Worm (Caenorhabditis elegans) whole organism, L4 larva: ENCODE data around the gene mps-4.

ENCODE experiments used
- F44E2.7 ChIP-seq: fragments of 200-800 bp; sonication (Bioruptor generic); IDR thresholded peaks from 2 replicates; pipeline ENCODE4 v2.1.2; 2022; ENCODE audit warnings: missing genetic modification characterization, missing compliant biosample characterization
- F49E8.2 ChIP-seq: sonication (generic microtip); optimal IDR thresholded peaks from 2 replicates; lab custom pipeline; 2016; ENCODE audit warnings: missing compliant biosample characterization, mild to moderate bottlenecking, missing genetic modification characterization, borderline replicate concordance
- T20F7.1 ChIP-seq: fragments of 200-800 bp; sonication (Bioruptor generic); optimal IDR thresholded peaks from 2 replicates; lab custom pipeline; 2018; ENCODE audit warnings: mild to moderate bottlenecking, missing genetic modification characterization, missing compliant biosample characterization
- Y5F2A.4 ChIP-seq: fragments of 200-800 bp; sonication (Bioruptor generic); optimal IDR thresholded peaks from 2 replicates; lab custom pipeline; 2018; ENCODE audit warnings: mild to moderate bottlenecking, missing genetic modification characterization, missing compliant biosample characterization
- ama-1 ChIP-seq: fragments of 150-350 bp; optimal IDR thresholded peaks from 2 replicates; lab custom pipeline; 2014; ENCODE audit warnings: inconsistent platforms, mixed read lengths
- attf-4 ChIP-seq: sonication (generic microtip); optimal IDR thresholded peaks from 3 replicates; lab custom pipeline; 2017; ENCODE audit warnings: missing biosample characterization, missing genetic modification characterization
- ceh-32 ChIP-seq: sonication (generic microtip); optimal IDR thresholded peaks from 2 replicates; lab custom pipeline; 2016; ENCODE audit warnings: mild to moderate bottlenecking, missing genetic modification characterization, missing compliant biosample characterization; ENCODE audit not compliant: poor library complexity
- ceh-44 ChIP-seq: fragments of 200-800 bp; sonication (Bioruptor generic); IDR thresholded peaks from 2 replicates; pipeline ENCODE4 v1.3.6; 2022; ENCODE audit warnings: missing genetic modification reagents, missing genetic modification characterization, missing compliant biosample characterization
- ces-1 ChIP-seq: fragments of 150-350 bp; sonication (generic microtip); optimal IDR thresholded peaks from 4 replicates; lab custom pipeline; 2014; ENCODE audit warnings: missing biosample characterization, missing genetic modification reagents, missing genetic modification characterization
- cey-2 ChIP-seq: sonication (generic microtip); optimal IDR thresholded peaks from 3 replicates; lab custom pipeline; 2017; ENCODE audit warnings: missing genetic modification characterization, mild to moderate bottlenecking, missing compliant biosample characterization, antibody characterized with exemption, borderline replicate concordance; ENCODE audit not compliant: insufficient read depth
- ctbp-1 ChIP-seq: fragments of 200-800 bp; sonication (Bioruptor generic); IDR thresholded peaks from 2 replicates; pipeline ENCODE4 v1.3.6; 2022; ENCODE audit warnings: missing genetic modification reagents, missing genetic modification characterization, missing compliant biosample characterization
- dmd-8 ChIP-seq: fragments of 200-800 bp; sonication (Bioruptor generic); IDR thresholded peaks from 2 replicates; pipeline ENCODE4 v1.3.6; 2022; ENCODE audit warnings: missing genetic modification characterization, missing compliant biosample characterization
- dpl-1 ChIP-seq: fragments of 150-350 bp; optimal IDR thresholded peaks from 2 replicates; lab custom pipeline; 2014; ENCODE audit warnings: missing biosample characterization, missing genetic modification reagents, missing genetic modification characterization
- duxl-1 ChIP-seq: sonication (generic microtip); optimal IDR thresholded peaks from 2 replicates; lab custom pipeline; 2016; ENCODE audit warnings: mild to moderate bottlenecking, missing genetic modification characterization, moderate library complexity, missing compliant biosample characterization; ENCODE audit not compliant: poor library complexity
- egl-27 ChIP-seq: sonication (generic microtip); optimal IDR thresholded peaks from 3 replicates; lab custom pipeline; 2017; ENCODE audit warnings: missing biosample characterization, missing genetic modification reagents, missing genetic modification characterization
- hif-1 ChIP-seq, 2 experiments: sonication (generic microtip); optimal IDR thresholded peaks; 2 replicates each; lab custom pipeline; 2016 to 2017; ENCODE audit warnings: missing compliant biosample characterization in 2 of 2, missing genetic modification characterization in 2 of 2, missing genetic modification reagents in 2 of 2, missing genotype in 2 of 2, mild to moderate bottlenecking in 1 of 2
- hlh-30 ChIP-seq: sonication (generic microtip); optimal IDR thresholded peaks from 2 replicates; lab custom pipeline; 2017; ENCODE audit warnings: antibody characterized with exemption, mild to moderate bottlenecking, missing genetic modification characterization, missing compliant biosample characterization; ENCODE audit not compliant: insufficient read depth
- hmg-1.1 ChIP-seq: fragments of 200-800 bp; sonication (Bioruptor generic); IDR thresholded peaks from 2 replicates; pipeline ENCODE4 v1.3.6; 2022; ENCODE audit warnings: missing genetic modification reagents, missing genetic modification characterization, missing compliant biosample characterization
- lim-7 ChIP-seq: fragments of 200-800 bp; sonication (Bioruptor generic); IDR thresholded peaks from 2 replicates; pipeline ENCODE4 v1.3.6; 2022; ENCODE audit warnings: missing genetic modification characterization, missing compliant biosample characterization
- lin-13 ChIP-seq: fragments of 150-350 bp; optimal IDR thresholded peaks from 2 replicates; lab custom pipeline; 2014; ENCODE audit warnings: missing biosample characterization, missing genetic modification reagents, missing genetic modification characterization
- lir-3 ChIP-seq: sonication (generic microtip); optimal IDR thresholded peaks from 2 replicates; lab custom pipeline; 2016; ENCODE audit warnings: mild to moderate bottlenecking, missing genetic modification characterization, missing compliant biosample characterization
- madf-5 ChIP-seq, 2 experiments: fragments of 200-800 bp; sonication (Bioruptor generic); IDR thresholded peaks; 2 replicates each; pipeline ENCODE4 v1.3.6; 2022; ENCODE audit warnings: missing compliant biosample characterization in 2 of 2, missing genetic modification characterization in 2 of 2
- madf-9 ChIP-seq: fragments of 200-800 bp; sonication (Bioruptor generic); conservative IDR thresholded peaks from 2 replicates; pipeline ENCODE4 v1.3.6; 2022; ENCODE audit warnings: missing genetic modification reagents, missing genetic modification characterization, missing compliant biosample characterization
- mdt-29 ChIP-seq: fragments of 200-800 bp; sonication (Bioruptor generic); IDR thresholded peaks from 2 replicates; pipeline ENCODE4 v1.3.6; 2022; ENCODE audit warnings: missing genetic modification reagents, missing genetic modification characterization, missing compliant biosample characterization
- mes-2 ChIP-seq: sonication (generic microtip); optimal IDR thresholded peaks from 2 replicates; lab custom pipeline; 2016; ENCODE audit warnings: missing genotype, mild to moderate bottlenecking, missing genetic modification characterization, missing compliant biosample characterization; ENCODE audit not compliant: poor library complexity, severe bottlenecking
- mxl-2 ChIP-seq: fragments of 200-800 bp; sonication (Bioruptor generic); conservative IDR thresholded peaks from 2 replicates; pipeline ENCODE4 v1.3.6; 2022; ENCODE audit warnings: missing genetic modification reagents, missing genetic modification characterization, missing compliant biosample characterization
- mxl-3 ChIP-seq: fragments of 200-800 bp; sonication (Bioruptor generic); optimal IDR thresholded peaks from 2 replicates; lab custom pipeline; 2018; ENCODE audit warnings: mild to moderate bottlenecking, missing genetic modification characterization, missing compliant biosample characterization
- nhr-10 ChIP-seq: fragments of 150-350 bp; optimal IDR thresholded peaks from 2 replicates; lab custom pipeline; 2014; ENCODE audit warnings: missing biosample characterization, missing genetic modification characterization
- nhr-111 ChIP-seq: fragments of 200-800 bp; sonication (Bioruptor generic); optimal IDR thresholded peaks from 2 replicates; lab custom pipeline; 2018; ENCODE audit warnings: mild to moderate bottlenecking, missing genetic modification characterization, missing compliant biosample characterization
- nhr-28 ChIP-seq: fragments of 150-350 bp; optimal IDR thresholded peaks from 2 replicates; lab custom pipeline; 2014; ENCODE audit warnings: missing biosample characterization, missing genetic modification characterization
- nhr-48 ChIP-seq: sonication (generic microtip); optimal IDR thresholded peaks from 2 replicates; lab custom pipeline; 2016; ENCODE audit warnings: mild to moderate bottlenecking, missing genetic modification characterization, missing compliant biosample characterization
- pha-4 ChIP-seq, 2 experiments: fragments of 150-350 bp in 1 of 2; fragments of 200-800 bp in 1 of 2; sonication (Bioruptor generic) in 1 of 2; IDR thresholded peaks in 1 of 2; optimal IDR thresholded peaks in 1 of 2; 2 replicates each; pipeline versions ENCODE4 v1.3.6 to Lab custom; 2014 to 2022; ENCODE audit warnings: missing genetic modification characterization in 2 of 2, missing genetic modification reagents in 2 of 2, missing biosample characterization in 1 of 2, missing compliant biosample characterization in 1 of 2
- set-16 ChIP-seq: fragments of 200-800 bp; sonication (Bioruptor generic); IDR thresholded peaks from 2 replicates; pipeline ENCODE4 v1.3.6; 2022; ENCODE audit warnings: missing genetic modification reagents, missing genetic modification characterization, missing compliant biosample characterization
- skn-1 ChIP-seq: fragments of 150-350 bp; optimal IDR thresholded peaks from 2 replicates; lab custom pipeline; 2014; ENCODE audit warnings: missing biosample characterization, missing genetic modification characterization
- spr-1 ChIP-seq: sonication (generic microtip); optimal IDR thresholded peaks from 2 replicates; lab custom pipeline; 2016; ENCODE audit warnings: mild to moderate bottlenecking, missing genetic modification characterization, missing compliant biosample characterization
- spr-3 ChIP-seq: fragments of 200-800 bp; sonication (Bioruptor generic); optimal IDR thresholded peaks from 2 replicates; lab custom pipeline; 2018; ENCODE audit warnings: mild to moderate bottlenecking, missing genetic modification characterization, missing compliant biosample characterization
- tag-97 ChIP-seq: fragments of 200-800 bp; sonication (Bioruptor generic); IDR thresholded peaks from 2 replicates; pipeline ENCODE4 v1.3.6; 2022; ENCODE audit warnings: missing genetic modification characterization, missing compliant biosample characterization
- unc-130 ChIP-seq: sonication (generic microtip); optimal IDR thresholded peaks from 2 replicates; lab custom pipeline; 2016; ENCODE audit warnings: missing genetic modification reagents, missing genetic modification characterization, missing compliant biosample characterization
- unc-39 ChIP-seq: sonication (generic microtip); optimal IDR thresholded peaks from 2 replicates; lab custom pipeline; 2017; ENCODE audit warnings: missing biosample characterization, missing genetic modification characterization
- unc-62 ChIP-seq, 3 experiments: fragments of 150-350 bp in 1 of 3; sonication (generic microtip); optimal IDR thresholded peaks in 2 of 3; peaks in 1 of 3; 1 replicate in 1 of 3; 2 replicates in 2 of 3; lab custom pipeline; 2014 to 2017; ENCODE audit warnings: missing biosample characterization in 3 of 3, missing genetic modification characterization in 3 of 3, missing genetic modification reagents in 3 of 3, missing genotype in 1 of 3
- zag-1 ChIP-seq: fragments of 150-350 bp; optimal IDR thresholded peaks from 2 replicates; lab custom pipeline; 2014; ENCODE audit warnings: missing biosample characterization, missing genetic modification characterization
- zfp-3 ChIP-seq: fragments of 200-800 bp; sonication (Bioruptor generic); conservative IDR thresholded peaks from 2 replicates; pipeline ENCODE4 v1.3.6; 2022; ENCODE audit warnings: missing genetic modification reagents, missing genetic modification characterization, missing compliant biosample characterization
- zip-2 ChIP-seq: fragments of 150-350 bp; optimal IDR thresholded peaks from 2 replicates; lab custom pipeline; 2014; ENCODE audit warnings: missing biosample characterization, missing genetic modification characterization

The mps-4 gene

ce11 chrIII:8310239-8311057 lies 38.9 kb upstream of the mps-4 start, which contains the start of gene F10E9.3 (continued):
- TF ChIP-seq pha-4 (GFP tag; IDR thresholded peaks at IDR 0.05; lab: Robert Waterston, UW): no peak
- no peak for TF ChIP-seq pha-4 (tag; optimal IDR thresholded peaks at IDR 0.05; lab: Kevin White, UChicago)
- no peak for TF ChIP-seq skn-1 (tag; lab: Kevin White, UChicago)
- TF ChIP-seq mes-2 (tag; lab: Kevin White, UChicago): peak; percentile 72
- no peak for TF ChIP-seq mdt-29
- no peak for TF ChIP-seq attf-4
- TF ChIP-seq T20F7.1: peak; percentile 13
- peak in 1 of 2 experiments; percentile 93 for TF ChIP-seq unc-62 (GFP tag; optimal IDR thresholded peaks at IDR 0.05 in 1 of 2; lab: Kevin White, UChicago)
- no peak for TF ChIP-seq unc-62 (tag; optimal IDR thresholded peaks at IDR 0.05; lab: Kevin White, UChicago)
- no peak for TF ChIP-seq hmg-1.1 (GFP tag; lab: Robert Waterston, UW)
- peak; percentile 32 for TF ChIP-seq ama-1 (lab: Kevin White, UChicago)
- TF ChIP-seq dpl-1 (GFP tag; lab: Kevin White, UChicago): peak; percentile 38
- TF ChIP-seq nhr-10 (tag; lab: Kevin White, UChicago): no peak

ce11 chrIII:8308238-8308637 lies 36.7 kb upstream of the mps-4 start, which contains the start of gene F10E9.4:
Gene F10E9.4 (plus strand): TSS chrIII:8308538.
- TF ChIP-seq spr-1 (no peak), dpl-1 (GFP tag; lab: Kevin White, UChicago) (no peak), spr-3 (no peak)

ce11 chrIII:8307356-8307755 lies 35.8 kb upstream of the mps-4 start, which contains the start of the genes F10E9.7 and F10E9.5:
Gene F10E9.7 (minus strand): TSS chrIII:8307441.
Gene F10E9.5 (plus strand): TSS chrIII:8307592.
- TF ChIP-seq set-16 (GFP tag; lab: Robert Waterston, UW) (no peak), duxl-1 (peak; percentile 88), cey-2 (tag; lab: Kevin White, UChicago) (no peak), unc-39 (tag; lab: Kevin White, UChicago) (no peak), ces-1 (GFP tag; lab: Kevin White, UChicago) (no peak), madf-5 (GFP tag; IDR thresholded peaks at IDR 0.05; lab: Robert Waterston, UW) (peak in 1 of 2 experiments; percentile 61; a peak in 1 of 4 replicates), skn-1 (tag; lab: Kevin White, UChicago) (no peak), lim-7 (GFP tag; lab: Robert Waterston, UW) (no peak), tag-97 (GFP tag; lab: Robert Waterston, UW) (0 out of 2 replicates have a peak, but pooled peaks have one; percentile 10), ceh-44 (GFP tag; lab: Robert Waterston, UW) (peak; percentile 86), mxl-2 (no peak), lin-13 (GFP tag; lab: Kevin White, UChicago) (peak; percentile 27), attf-4 (no peak), Y5F2A.4 (GFP tag; lab: Kevin White, UChicago) (no peak), lir-3 (tag; lab: Kevin White, UChicago) (no peak), nhr-48 (tag; lab: Kevin White, UChicago) (peak; percentile 24), hif-1 (tag; optimal IDR thresholded peaks at IDR 0.05; lab: Kevin White, UChicago) (peak in 1 of 2 experiments; percentile 93), nhr-28 (tag; lab: Kevin White, UChicago) (peak; percentile 34), dmd-8 (GFP tag; lab: Robert Waterston, UW) (no peak), zip-2 (tag; lab: Kevin White, UChicago) (no peak), ceh-32 (tag; lab: Kevin White, UChicago) (no peak), nhr-111 (GFP tag; lab: Kevin White, UChicago) (no peak), ctbp-1 (GFP tag; lab: Robert Waterston, UW) (no peak), mxl-3 (GFP tag; lab: Kevin White, UChicago) (peak; percentile 39), unc-130 (GFP tag; lab: Kevin White, UChicago) (peak; percentile 96), hlh-30 (tag; lab: Kevin White, UChicago) (peak; percentile 63), T20F7.1 (peak; percentile 99), F49E8.2 (tag; lab: Kevin White, UChicago) (peak; percentile 16), spr-3 (no peak), madf-9 (GFP tag; lab: Robert Waterston, UW) (peak; percentile 61; the same call in 1 of the 2 replicates), zag-1 (tag; lab: Kevin White, UChicago) (no peak), zfp-3 (GFP tag; lab: Robert Waterston, UW) (peak; percentile 60; the same call in 1 of the 2 replicates), F44E2.7 (GFP tag; lab: Robert Waterston, UW) (no peak), egl-27 (tag; lab: Kevin White, UChicago) (no peak)
